Worm (Caenorhabditis elegans): ENCODE results near the gene C09H10.4.

Gene C09H10.4

ce11 chrII:11135773-11136172 lies 35.8 kb downstream of the C09H10.4 start:
- no peak for TF ChIP-seq unc-62 (GFP tag; optimal IDR thresholded peaks at IDR 0.05)

DNA sequence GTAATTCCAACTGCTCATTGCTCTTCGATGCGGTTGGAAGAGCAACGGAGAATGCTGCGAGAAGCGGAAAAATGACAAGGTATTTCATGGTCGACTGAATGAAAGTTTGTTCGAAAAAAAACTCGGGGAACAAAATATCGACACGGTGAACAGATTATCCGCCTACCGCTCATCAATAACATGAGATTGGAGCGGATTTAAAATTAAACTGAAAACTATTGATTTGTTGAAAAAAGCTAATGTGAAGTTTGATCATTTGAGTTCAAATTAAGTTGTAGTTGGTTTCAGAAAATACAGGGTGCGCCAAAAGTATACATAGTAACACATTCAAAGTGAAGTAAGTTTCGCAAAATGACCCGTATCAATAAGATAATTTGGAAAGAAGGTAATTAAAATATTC lies 40.2 kb downstream of the C09H10.4 start, which contains the start of gene F40F8.4:
F40F8.4 (minus strand) TSS at position 101 of the 400 bp plus-strand sequence.
- TF ChIP-seq unc-62 (GFP tag; optimal IDR thresholded peaks at IDR 0.05), result no peak

DNA sequence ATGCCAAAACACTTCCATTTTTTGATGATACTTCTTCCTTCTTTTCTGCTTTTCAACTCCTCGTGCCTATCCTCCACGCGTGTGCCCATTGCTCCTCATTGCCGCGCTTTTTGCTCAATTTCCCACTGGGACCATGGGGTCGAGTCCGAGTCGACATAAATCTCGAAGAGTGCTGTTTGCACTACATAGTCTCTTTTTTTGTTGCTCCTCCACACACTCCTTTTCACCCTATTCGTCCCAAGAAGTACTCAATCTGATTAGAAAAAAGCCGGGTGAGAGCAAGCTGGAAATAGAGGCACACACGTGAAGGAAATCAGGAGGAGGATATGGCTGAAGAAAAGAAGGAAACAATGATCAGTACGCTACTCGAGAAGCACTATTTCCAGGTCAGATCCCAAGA lies 42.6 kb downstream of the C09H10.4 start, which contains the start of gene arrd-6:
arrd-6 (plus strand) TSS at position 169 of the 400 bp plus-strand sequence.
- TF ChIP-seq unc-62 (GFP tag; optimal IDR thresholded peaks at IDR 0.05), result no peak
